Worm (Caenorhabditis elegans): ENCODE results near the gene ugt-54.

ce11 chrIV:10786731-10787130 is 25.2 kb downstream of the ugt-54 start, which contains the start of gene srd-7:
- TF ChIP-seq mab-5 (tag; optimal IDR thresholded peaks at IDR 0.05) (no peak), blmp-1 (tag; optimal IDR thresholded peaks at IDR 0.05) (no peak), sptf-1 (tag; optimal IDR thresholded peaks at IDR 0.05) (no peak), snpc-4 (tag; optimal IDR thresholded peaks at IDR 0.05) (no peak), ham-2 (GFP tag; optimal IDR thresholded peaks at IDR 0.05) (no peak), drap-1 (GFP tag; optimal IDR thresholded peaks at IDR 0.05) (no peak), nhr-28 (tag; optimal IDR thresholded peaks at IDR 0.05) (no peak)
